Fruit fly (Drosophila melanogaster) Kc167 (cell line): ENCODE results near the gene Afti.

Experiments used
- Myc ChIP-seq: fragments of >200 bp; optimal IDR thresholded peaks from 2 replicates; lab custom pipeline; 2017; ENCODE audit warnings: missing external identifiers
- h ChIP-seq: fragments of >200 bp; optimal IDR thresholded peaks from 3 replicates; lab custom pipeline; 2018; ENCODE audit warnings: missing external identifiers
- insv ChIP-seq: fragments of >200 bp; optimal IDR thresholded peaks from 3 replicates; lab custom pipeline; 2018; ENCODE audit warnings: missing external identifiers
- psq ChIP-seq: fragments of >200 bp; optimal IDR thresholded peaks from 2 replicates; lab custom pipeline; 2017; ENCODE audit warnings: missing external identifiers

DNA sequence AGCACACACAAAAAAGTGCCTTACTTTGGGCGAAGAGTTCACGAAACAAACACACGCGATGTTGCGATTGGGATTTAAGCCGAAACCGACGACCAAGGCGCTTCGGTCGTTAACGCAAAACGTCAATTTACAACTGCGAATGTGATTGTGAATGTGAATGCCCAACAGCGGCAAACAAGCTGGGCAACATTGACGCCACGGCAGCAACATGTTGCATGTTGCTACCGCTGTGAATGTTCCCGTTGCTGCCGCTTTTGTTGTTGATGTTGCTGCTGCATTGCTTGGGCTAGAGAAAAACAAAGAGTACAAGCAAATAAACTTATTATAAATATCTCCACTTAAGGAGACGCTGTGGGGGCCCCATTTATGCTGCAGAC, 46.3 kb upstream of the Afti start, which contains the start of gene NK7.1:
- no peak for TF ChIP-seq insv (lab: Kevin White, UChicago)
- no peak for TF ChIP-seq h
- TF ChIP-seq Myc: no peak
- TF ChIP-seq psq (lab: Kevin White, UChicago): no peak
